Worm (Caenorhabditis elegans): ENCODE data around the gene ZC155.4.

- TF ChIP-seq nhr-25 (tag; optimal IDR thresholded peaks at IDR 0.05; ENCODE audit: borderline replicate concordance, insufficient read depth) (no peak), T26A8.4 (GFP tag; IDR thresholded peaks at IDR 0.05) (no peak), tra-1 (GFP tag; IDR thresholded peaks at IDR 0.05) (no peak), D1046.2 (GFP tag; IDR thresholded peaks at IDR 0.05) (no peak), ces-1 (GFP tag; optimal IDR thresholded peaks at IDR 0.05) (peak; percentile 6), aly-2 (tag; optimal IDR thresholded peaks at IDR 0.05) (no peak), ztf-11 (tag; optimal IDR thresholded peaks at IDR 0.05) (no peak), nhr-237 (tag; optimal IDR thresholded peaks at IDR 0.05) (no peak), set-16 (GFP tag; IDR thresholded peaks at IDR 0.05) (no peak), pqm-1 (tag; optimal IDR thresholded peaks at IDR 0.05) (no peak), fos-1 (tag; optimal IDR thresholded peaks at IDR 0.05) (no peak), snpc-4 (tag; optimal IDR thresholded peaks at IDR 0.05) (no peak), madf-9 (GFP tag; conservative IDR thresholded peaks at IDR 0.05) (no peak)
These were observed 24.6 kb downstream of the ZC155.4 start, which contains the start of gene hira-1 for ce11 chrIII:5190671-5191174.
